Fruit fly (Drosophila melanogaster): ENCODE measurements around the gene Axud1.

Axud1 gene

DNA sequence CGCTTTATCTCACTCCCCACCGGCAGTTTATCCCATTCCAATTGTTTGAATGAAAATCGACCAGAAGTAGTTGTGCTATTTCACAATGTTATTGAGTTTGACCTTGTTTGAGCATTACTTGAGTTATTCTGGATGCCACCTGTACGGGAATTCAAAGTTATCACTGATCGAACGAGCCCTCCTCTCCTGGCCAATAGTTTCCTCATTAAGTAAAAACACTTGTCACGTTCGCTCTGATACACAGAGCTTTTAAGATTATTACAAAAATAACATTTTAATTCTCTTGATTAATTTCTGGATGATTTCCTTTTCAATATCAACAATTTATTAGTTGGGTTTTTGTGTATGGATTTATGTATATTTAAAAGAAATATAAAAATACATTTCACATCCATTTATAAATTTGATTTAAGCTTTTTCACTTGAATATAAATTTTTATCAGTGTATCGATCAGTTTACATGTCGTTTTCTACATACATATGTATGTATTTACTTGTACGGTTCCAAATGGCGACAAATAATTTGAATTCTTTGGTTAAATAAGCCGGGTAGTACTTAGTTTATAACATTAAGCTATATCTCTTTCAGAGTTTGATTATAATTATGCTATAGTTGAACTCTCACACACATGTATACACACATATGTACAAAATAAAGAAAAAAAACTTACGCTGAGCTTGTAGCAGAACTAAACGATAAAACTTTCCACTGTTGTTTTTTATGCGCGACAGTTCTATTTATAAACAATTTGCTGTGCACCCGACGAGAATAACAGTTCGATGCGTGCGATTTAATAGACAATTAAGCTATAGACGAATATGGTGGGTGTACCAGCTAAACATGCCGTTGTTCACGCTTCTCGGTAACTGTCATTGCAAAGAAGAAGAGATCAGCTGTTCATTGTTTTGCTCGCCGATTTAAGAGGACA, 8.9 kb downstream of the Axud1 start, which contains the start of the genes CG3609 and CG15390 (continued):
- TF ChIP-seq prd (optimal IDR thresholded peaks at IDR 0.05) = no peak
- TF ChIP-seq prd (GFP tag; IDR thresholded peaks at IDR 0.05) = peak; percentile 86
- no peak for TF ChIP-seq CG4360 (GFP tag; IDR thresholded peaks at IDR 0.05)
- TF ChIP-seq sr (GFP tag; IDR thresholded peaks at IDR 0.05) = peak; percentile 15; the same call in 1 of the 3 replicates
- no peak for TF ChIP-seq D19B (GFP tag; optimal IDR thresholded peaks at IDR 0.05)
- peak; percentile 62 for TF ChIP-seq CoRest (tag; optimal IDR thresholded peaks at IDR 0.05)
- TF ChIP-seq CG11085 (GFP tag; IDR thresholded peaks at IDR 0.05) = peak; percentile 59; the same call in 1 of the 2 replicates
- TF ChIP-seq CG14710 (tag; optimal IDR thresholded peaks at IDR 0.05) = peak; percentile 52
- TF ChIP-seq CG7745 (tag; optimal IDR thresholded peaks at IDR 0.05) = no peak
- TF ChIP-seq pho (GFP tag; optimal IDR thresholded peaks at IDR 0.05) = peak; percentile 91
- TF ChIP-seq CG18262 (tag; optimal IDR thresholded peaks at IDR 0.05) = peak; percentile 61
- TF ChIP-seq CG42726 (GFP tag; IDR thresholded peaks at IDR 0.05; ENCODE audit: partially characterized antibody) = no peak
- peak; percentile 29 for TF ChIP-seq Asciz (GFP tag; optimal IDR thresholded peaks at IDR 0.05)
- TF ChIP-seq Dref (GFP tag; IDR thresholded peaks at IDR 0.05) = peak; percentile 50
- TF ChIP-seq CG3407 (GFP tag; optimal IDR thresholded peaks at IDR 0.05) = peak; percentile 41
- peak; percentile 88 for TF ChIP-seq ken (GFP tag; IDR thresholded peaks at IDR 0.05)
- peak; percentile 33 for TF ChIP-seq Sry-β (GFP tag; optimal IDR thresholded peaks at IDR 0.05)
- TF ChIP-seq Oli (tag; optimal IDR thresholded peaks at IDR 0.05) = peak; percentile 30
- TF ChIP-seq HLHmδ (GFP tag; optimal IDR thresholded peaks at IDR 0.05) = no peak
- TF ChIP-seq CG6683 (GFP tag; optimal IDR thresholded peaks at IDR 0.05) = peak; percentile 1
- peak; percentile 64 for TF ChIP-seq CG7839 (tag; optimal IDR thresholded peaks at IDR 0.05)
- peak; percentile 77 for TF ChIP-seq CG10366 (GFP tag; IDR thresholded peaks at IDR 0.05)
- peak; percentile 86 for TF ChIP-seq CG12744 (GFP tag; optimal IDR thresholded peaks at IDR 0.05)
- TF ChIP-seq CG12299 (tag; optimal IDR thresholded peaks at IDR 0.05) = peak; percentile 78
- TF ChIP-seq CG1647 (GFP tag; optimal IDR thresholded peaks at IDR 0.05) = peak; percentile 85
- TF ChIP-seq CG8765 (GFP tag; IDR thresholded peaks at IDR 0.05) = peak; percentile 72
- TF ChIP-seq fru (optimal IDR thresholded peaks at IDR 0.05) = no peak
- peak; percentile 87 for TF ChIP-seq CG1603 (tag; optimal IDR thresholded peaks at IDR 0.05)
- peak; percentile 3 for TF ChIP-seq sima (GFP tag; optimal IDR thresholded peaks at IDR 0.05)
- peak; percentile 80 for TF ChIP-seq Atf-2 (GFP tag; optimal IDR thresholded peaks at IDR 0.05)
- TF ChIP-seq Max (GFP tag; optimal IDR thresholded peaks at IDR 0.05) = peak; percentile 72
- peak; percentile 80 for TF ChIP-seq pzg (GFP tag; optimal IDR thresholded peaks at IDR 0.05)
- peak; percentile 92 for TF ChIP-seq ci (GFP tag; IDR thresholded peaks at IDR 0.05)
- TF ChIP-seq dimm (GFP tag; IDR thresholded peaks at IDR 0.05) = no peak
- TF ChIP-seq Sox102F (GFP tag; optimal IDR thresholded peaks at IDR 0.05) = peak; percentile 81
- peak; percentile 77 for TF ChIP-seq CG15269 (tag; optimal IDR thresholded peaks at IDR 0.05)
- peak; percentile 6 for TF ChIP-seq kah (GFP tag; optimal IDR thresholded peaks at IDR 0.05)
- peak; percentile 75 for TF ChIP-seq ind (GFP tag; optimal IDR thresholded peaks at IDR 0.05)
- TF ChIP-seq CG10431 (GFP tag; optimal IDR thresholded peaks at IDR 0.05) = peak; percentile 64
- TF ChIP-seq CG10543 (GFP tag; optimal IDR thresholded peaks at IDR 0.05) = peak; percentile 90
- peak; percentile 31 for TF ChIP-seq Nf-YB (GFP tag; optimal IDR thresholded peaks at IDR 0.05)
- TF ChIP-seq D (optimal IDR thresholded peaks at IDR 0.05) = no peak
- peak; percentile 2 for TF ChIP-seq D (GFP tag; optimal IDR thresholded peaks at IDR 0.05)
- TF ChIP-seq MESR4 (GFP tag; optimal IDR thresholded peaks at IDR 0.05) = peak; percentile 72
- no peak for TF ChIP-seq ac (GFP tag; optimal IDR thresholded peaks at IDR 0.05)
- TF ChIP-seq CG16779 (GFP tag; IDR thresholded peaks at IDR 0.05) = peak; percentile 92
- TF ChIP-seq hb (GFP tag; IDR thresholded peaks at IDR 0.05; ENCODE audit: partially characterized antibody) = no peak
- peak; percentile 97 for TF ChIP-seq sens (GFP tag)
- peak; percentile 84 for TF ChIP-seq lbe (GFP tag; optimal IDR thresholded peaks at IDR 0.05)

All from whole organism, embryonic.